Fruit fly (Drosophila melanogaster) whole organism, prepupa: Measurements from ENCODE around the gene CG5151.

Experiments
- Blimp-1 ChIP-seq: fragments of 200-800 bp; sonication (Bioruptor generic); optimal IDR thresholded peaks from 3 replicates; lab custom pipeline; 2017; ENCODE audit warnings: missing biosample characterization, missing genetic modification characterization, mild to moderate bottlenecking, moderate library complexity, missing genetic modification reagents
- CG10631 ChIP-seq: fragments of 200-800 bp; sonication (Bioruptor generic); optimal IDR thresholded peaks from 2 replicates; lab custom pipeline; 2016; ENCODE audit warnings: missing biosample characterization, missing genetic modification characterization
- CG10669 ChIP-seq: fragments of 200-800 bp; sonication (Bioruptor generic); optimal IDR thresholded peaks from 3 replicates; lab custom pipeline; 2018; ENCODE audit warnings: missing biosample characterization, mild to moderate bottlenecking, missing genetic modification characterization, moderate library complexity
- CG11294 ChIP-seq: fragments of 200-800 bp; sonication (Bioruptor generic); IDR thresholded peaks from 2 replicates; pipeline ENCODE4 v1.3.6; 2022; ENCODE audit warnings: missing biosample characterization, missing genetic modification characterization
- CG11762 ChIP-seq: fragments of 200-800 bp; sonication (Bioruptor generic); optimal IDR thresholded peaks from 3 replicates; lab custom pipeline; 2016; ENCODE audit warnings: missing biosample characterization, missing genetic modification characterization; ENCODE audit not compliant: insufficient read depth
- CG11902 ChIP-seq: fragments of 200-800 bp; sonication (Bioruptor generic); optimal IDR thresholded peaks from 3 replicates; lab custom pipeline; 2016; ENCODE audit warnings: missing biosample characterization, missing genetic modification characterization
- CG15336 ChIP-seq: fragments of 200-800 bp; sonication (Bioruptor generic); IDR thresholded peaks from 2 replicates; pipeline ENCODE4 v1.3.6; 2022; ENCODE audit warnings: missing biosample characterization, missing genetic modification characterization
- CG1621 ChIP-seq: fragments of 200-800 bp; sonication (Bioruptor generic); optimal IDR thresholded peaks from 3 replicates; lab custom pipeline; 2018; ENCODE audit warnings: missing biosample characterization, mild to moderate bottlenecking, missing genetic modification characterization
- CG3032 ChIP-seq: fragments of 200-800 bp; optimal IDR thresholded peaks from 2 replicates; lab custom pipeline; 2019; ENCODE audit warnings: missing biosample characterization, mild to moderate bottlenecking, missing genetic modification characterization, moderate library complexity
- CG31627 ChIP-seq: fragments of 200-800 bp; sonication (Bioruptor generic); optimal IDR thresholded peaks from 3 replicates; lab custom pipeline; 2016; ENCODE audit warnings: missing biosample characterization, missing genetic modification characterization
- CG32006 ChIP-seq: fragments of 200-800 bp; sonication (Bioruptor generic); optimal IDR thresholded peaks from 3 replicates; lab custom pipeline; 2017; ENCODE audit warnings: missing biosample characterization, mild to moderate bottlenecking, missing genetic modification characterization
- CG34406 ChIP-seq: fragments of 200-800 bp; sonication (Bioruptor generic); optimal IDR thresholded peaks from 3 replicates; lab custom pipeline; 2016; ENCODE audit warnings: missing biosample characterization, missing genetic modification characterization
- CG3919 ChIP-seq: fragments of 200-800 bp; sonication (Bioruptor generic); optimal IDR thresholded peaks from 3 replicates; lab custom pipeline; 2016; ENCODE audit warnings: missing biosample characterization, missing genetic modification characterization
- CG4318 ChIP-seq: fragments of 200-800 bp; sonication (Bioruptor generic); optimal IDR thresholded peaks from 3 replicates; lab custom pipeline; 2017; ENCODE audit warnings: missing biosample characterization, mild to moderate bottlenecking, missing genetic modification characterization
- CG6163 ChIP-seq: fragments of 200-800 bp; sonication (Bioruptor generic); IDR thresholded peaks from 3 replicates; pipeline ENCODE4 v1.3.6; 2022; ENCODE audit warnings: missing biosample characterization, missing genetic modification characterization
- CG6276 ChIP-seq: fragments of 200-800 bp; sonication (Bioruptor generic); optimal IDR thresholded peaks from 2 replicates; lab custom pipeline; 2017; ENCODE audit warnings: missing biosample characterization, mild to moderate bottlenecking, missing genetic modification characterization
- CG6792 ChIP-seq: fragments of 200-800 bp; sonication (Bioruptor generic); optimal IDR thresholded peaks from 3 replicates; lab custom pipeline; 2016; ENCODE audit warnings: missing biosample characterization, missing genetic modification characterization
- CG6808 ChIP-seq: fragments of 200-800 bp; sonication (Bioruptor generic); optimal IDR thresholded peaks from 3 replicates; lab custom pipeline; 2017; ENCODE audit warnings: missing biosample characterization, missing genetic modification characterization, mild to moderate bottlenecking, moderate library complexity, missing genetic modification reagents
- CG6854 ChIP-seq: fragments of 200-800 bp; sonication (Bioruptor generic); optimal IDR thresholded peaks from 2 replicates; lab custom pipeline; 2017; ENCODE audit warnings: missing biosample characterization, mild to moderate bottlenecking, missing genetic modification characterization
- CG7368 ChIP-seq: fragments of 200-800 bp; sonication (Bioruptor generic); optimal IDR thresholded peaks from 3 replicates; lab custom pipeline; 2016; ENCODE audit warnings: missing biosample characterization, missing genetic modification characterization
- CG8119 ChIP-seq: fragments of 200-800 bp; sonication (Bioruptor generic); IDR thresholded peaks from 3 replicates; pipeline ENCODE4 v1.3.6; 2022; ENCODE audit warnings: missing biosample characterization, missing genetic modification characterization
- CG8319 ChIP-seq: fragments of 200-800 bp; sonication (Bioruptor generic); optimal IDR thresholded peaks from 3 replicates; lab custom pipeline; 2016; ENCODE audit warnings: missing biosample characterization, missing genetic modification characterization
- CG8632 ChIP-seq: fragments of 200-800 bp; sonication (Bioruptor generic); optimal IDR thresholded peaks from 3 replicates; lab custom pipeline; 2016; ENCODE audit warnings: missing biosample characterization, missing genetic modification characterization
- CG9139 ChIP-seq: fragments of 200-800 bp; sonication (Bioruptor generic); optimal IDR thresholded peaks from 3 replicates; lab custom pipeline; 2017; ENCODE audit warnings: missing biosample characterization, mild to moderate bottlenecking, missing genetic modification characterization
- Eip75B ChIP-seq: fragments of 200-800 bp; sonication (Bioruptor generic); optimal IDR thresholded peaks from 3 replicates; lab custom pipeline; 2016; ENCODE audit warnings: missing biosample characterization, missing genetic modification characterization
- Eip93F ChIP-seq: fragments of 200-800 bp; sonication (Bioruptor generic); optimal IDR thresholded peaks from 2 replicates; lab custom pipeline; 2016; ENCODE audit warnings: missing biosample characterization, mild to moderate bottlenecking, missing genetic modification characterization
- Ets21C ChIP-seq: fragments of 200-800 bp; sonication (Bioruptor generic); optimal IDR thresholded peaks from 3 replicates; lab custom pipeline; 2016; ENCODE audit warnings: missing biosample characterization, missing genetic modification characterization
- Ets96B ChIP-seq: fragments of 200-800 bp; optimal IDR thresholded peaks from 2 replicates; lab custom pipeline; 2019; ENCODE audit warnings: missing biosample characterization, mild to moderate bottlenecking, missing genetic modification characterization, moderate library complexity
- Gug ChIP-seq: fragments of 200-800 bp; sonication (Bioruptor generic); IDR thresholded peaks from 2 replicates; pipeline ENCODE4 v1.3.6; 2022; ENCODE audit warnings: missing biosample characterization, missing genetic modification characterization
- Hr38 ChIP-seq: sonication (Bioruptor generic); optimal IDR thresholded peaks from 2 replicates; lab custom pipeline; 2016; ENCODE audit warnings: missing biosample characterization, missing genetic modification characterization
- Hr4 ChIP-seq: fragments of 200-800 bp; sonication (Bioruptor generic); optimal IDR thresholded peaks from 3 replicates; lab custom pipeline; 2016; ENCODE audit warnings: missing biosample characterization, missing genetic modification characterization
- Lpt ChIP-seq: fragments of 200-800 bp; sonication (Bioruptor generic); optimal IDR thresholded peaks from 3 replicates; lab custom pipeline; 2016; ENCODE audit warnings: missing biosample characterization, missing genetic modification characterization
- Met ChIP-seq: fragments of 200-800 bp; sonication (Bioruptor generic); optimal IDR thresholded peaks from 3 replicates; lab custom pipeline; 2016; ENCODE audit warnings: missing biosample characterization, missing genetic modification characterization
- OdsH ChIP-seq: fragments of 200-800 bp; sonication (Bioruptor generic); optimal IDR thresholded peaks from 3 replicates; lab custom pipeline; 2016; ENCODE audit warnings: missing biosample characterization, missing genetic modification characterization
- Smox ChIP-seq: fragments of 200-800 bp; sonication (Bioruptor generic); optimal IDR thresholded peaks from 3 replicates; lab custom pipeline; 2016; ENCODE audit warnings: missing biosample characterization, missing genetic modification characterization
- Sox102F ChIP-seq: fragments of 200-800 bp; sonication (Bioruptor generic); optimal IDR thresholded peaks from 2 replicates; lab custom pipeline; 2016; ENCODE audit warnings: missing biosample characterization, mild to moderate bottlenecking, missing genetic modification characterization
- Sox14 ChIP-seq: fragments of 200-800 bp; sonication (Bioruptor generic); optimal IDR thresholded peaks from 3 replicates; lab custom pipeline; 2016; ENCODE audit warnings: missing biosample characterization, missing genetic modification characterization
- Sox15 ChIP-seq: fragments of 200-800 bp; sonication (Bioruptor generic); optimal IDR thresholded peaks from 3 replicates; lab custom pipeline; 2016; ENCODE audit warnings: missing biosample characterization, missing genetic modification characterization
- achi ChIP-seq: fragments of 200-800 bp; sonication (Bioruptor generic); optimal IDR thresholded peaks from 3 replicates; lab custom pipeline; 2016; ENCODE audit warnings: missing biosample characterization, missing genetic modification characterization
- cyc ChIP-seq: fragments of 200-800 bp; sonication (Bioruptor generic); optimal IDR thresholded peaks from 3 replicates; lab custom pipeline; 2016; ENCODE audit warnings: missing biosample characterization, missing genetic modification characterization
- dsx ChIP-seq: fragments of 200-800 bp; optimal IDR thresholded peaks from 3 replicates; lab custom pipeline; 2019; ENCODE audit warnings: missing biosample characterization, mild to moderate bottlenecking, missing genetic modification characterization, moderate library complexity; ENCODE audit not compliant: poor library complexity, severe bottlenecking
- eg ChIP-seq: fragments of 200-800 bp; sonication (Bioruptor generic); IDR thresholded peaks from 3 replicates; pipeline ENCODE4 v1.3.6; 2022; ENCODE audit warnings: missing biosample characterization, missing genetic modification characterization
- esn ChIP-seq: fragments of 200-800 bp; sonication (Bioruptor generic); optimal IDR thresholded peaks from 2 replicates; lab custom pipeline; 2016; ENCODE audit warnings: missing biosample characterization, mild to moderate bottlenecking, missing genetic modification characterization, moderate library complexity
- fd59A ChIP-seq: fragments of 200-800 bp; sonication (Bioruptor generic); optimal IDR thresholded peaks from 2 replicates; lab custom pipeline; 2017; ENCODE audit warnings: missing biosample characterization, mild to moderate bottlenecking, missing genetic modification characterization, missing genetic modification reagents
- fd85E ChIP-seq: fragments of 200-800 bp; sonication (Bioruptor generic); optimal IDR thresholded peaks from 3 replicates; lab custom pipeline; 2016; ENCODE audit warnings: missing biosample characterization, missing genetic modification characterization
- fkh ChIP-seq: fragments of 200-800 bp; sonication (Bioruptor generic); optimal IDR thresholded peaks from 3 replicates; lab custom pipeline; 2017; ENCODE audit warnings: missing biosample characterization, mild to moderate bottlenecking, missing genetic modification characterization, moderate library complexity
- lz ChIP-seq: fragments of 200-800 bp; sonication (Bioruptor generic); optimal IDR thresholded peaks from 3 replicates; lab custom pipeline; 2016; ENCODE audit warnings: missing biosample characterization, missing genetic modification characterization
- net ChIP-seq: fragments of 200-800 bp; sonication (Bioruptor generic); optimal IDR thresholded peaks from 3 replicates; lab custom pipeline; 2016; ENCODE audit warnings: missing biosample characterization, missing genetic modification characterization
- salr ChIP-seq, 2 experiments: fragments of 200-800 bp; sonication (Bioruptor generic); optimal IDR thresholded peaks; 3 replicates each; lab custom pipeline; 2016 to 2018; ENCODE audit warnings: missing biosample characterization in 2 of 2, missing genetic modification characterization in 2 of 2, mild to moderate bottlenecking in 1 of 2
- spab ChIP-seq: fragments of 200-800 bp; sonication (Bioruptor generic); optimal IDR thresholded peaks from 2 replicates; lab custom pipeline; 2017; ENCODE audit warnings: missing biosample characterization, mild to moderate bottlenecking, missing genetic modification characterization, missing genetic modification reagents
- ss ChIP-seq, 2 experiments: fragments of 200-800 bp; sonication (Bioruptor generic); optimal IDR thresholded peaks; 2 replicates in 1 of 2; 3 replicates in 1 of 2; lab custom pipeline; 2017 to 2018; ENCODE audit warnings: mild to moderate bottlenecking in 2 of 2, missing biosample characterization in 2 of 2, missing genetic modification characterization in 2 of 2, moderate library complexity in 1 of 2
- svp ChIP-seq: fragments of 200-800 bp; sonication (Bioruptor generic); peaks from one replicate; lab custom pipeline; 2016; ENCODE audit warnings: missing biosample characterization, missing genetic modification characterization
- topi ChIP-seq: fragments of 200-800 bp; sonication (Bioruptor generic); optimal IDR thresholded peaks from 3 replicates; lab custom pipeline; 2016; ENCODE audit warnings: missing biosample characterization, missing genetic modification characterization

Gene CG5151

DNA sequence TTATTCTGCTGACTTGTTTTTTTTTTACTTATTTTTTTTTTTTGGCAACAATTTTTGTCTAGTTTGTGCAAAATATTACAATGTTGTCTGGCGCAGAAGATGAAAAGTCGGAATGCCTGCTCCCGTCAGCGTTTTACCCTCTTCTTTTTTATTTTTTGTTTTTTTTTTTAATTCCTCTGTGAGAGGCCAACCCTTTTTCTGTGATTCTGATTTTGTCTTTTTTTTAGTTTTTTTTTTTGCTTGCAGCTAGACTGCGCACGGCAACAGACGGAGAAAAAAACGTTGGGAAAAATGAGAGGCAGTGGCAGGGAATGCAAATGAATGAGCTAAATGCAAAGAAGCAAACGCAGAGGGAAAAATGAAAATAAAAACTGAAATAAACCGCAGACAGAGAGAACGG, 11.4 kb downstream of the CG5151 start:
- TF ChIP-seq CG1621 (tag; lab: Kevin White, UChicago) (no peak), CG10631 (GFP tag; lab: Kevin White, UChicago) (no peak), esn (GFP tag; lab: Kevin White, UChicago) (no peak), ss (GFP tag; optimal IDR thresholded peaks at IDR 0.05; lab: Kevin White, UChicago) (peak; percentile 15 to 53), CG9139 (GFP tag; lab: Kevin White, UChicago) (peak; percentile 30), Eip75B (GFP tag; lab: Kevin White, UChicago) (no peak), CG8319 (GFP tag; lab: Kevin White, UChicago) (no peak), CG34406 (GFP tag; lab: Kevin White, UChicago) (no peak), Met (GFP tag; lab: Kevin White, UChicago) (no peak), Eip93F (no peak), CG6276 (peak; percentile 59), CG10669 (GFP tag; lab: Kevin White, UChicago) (no peak), CG31627 (GFP tag; lab: Kevin White, UChicago) (no peak), Lpt (GFP tag; lab: Kevin White, UChicago) (peak; percentile 37), fkh (GFP tag; lab: Kevin White, UChicago) (no peak), CG11762 (GFP tag; lab: Kevin White, UChicago) (no peak), Ets96B (tag; lab: Kevin White, UChicago) (no peak), cyc (no peak), CG4318 (no peak), eg (GFP tag; lab: Robert Waterston, UW) (peak; percentile 70; the same call in 2 of the 3 replicates), CG3032 (no peak), spab (peak; percentile 17), CG15336 (GFP tag; lab: Robert Waterston, UW) (peak; percentile 44; the same call in 1 of the 2 replicates), CG11902 (no peak), Smox (GFP tag; lab: Kevin White, UChicago) (no peak), Sox15 (no peak), Hr38 (GFP tag; lab: Kevin White, UChicago) (no peak), Sox102F (GFP tag; lab: Kevin White, UChicago) (no peak), CG6792 (GFP tag; lab: Kevin White, UChicago) (no peak), Gug (peak; percentile 41), CG6163 (GFP tag; lab: Robert Waterston, UW) (peak; percentile 79; the same call in 2 of the 3 replicates), svp (GFP tag; lab: Kevin White, UChicago) (peak; percentile 45), fd85E (GFP tag; lab: Kevin White, UChicago) (no peak), dsx (GFP tag; lab: Kevin White, UChicago) (peak; percentile 34), CG8119 (GFP tag; lab: Robert Waterston, UW) (peak; percentile 59), CG8632 (GFP tag; lab: Kevin White, UChicago) (no peak), achi (no peak), salr (GFP tag; optimal IDR thresholded peaks at IDR 0.05; lab: Kevin White, UChicago) (no peak), CG7368 (GFP tag; lab: Kevin White, UChicago) (no peak), Hr4 (GFP tag; lab: Kevin White, UChicago) (no peak), Blimp-1 (GFP tag; lab: Kevin White, UChicago) (no peak), lz (GFP tag; lab: Kevin White, UChicago) (no peak), fd59A (GFP tag; lab: Kevin White, UChicago) (no peak), CG11294 (GFP tag; lab: Robert Waterston, UW) (no peak), CG32006 (GFP tag; lab: Kevin White, UChicago) (no peak), CG3919 (GFP tag; lab: Kevin White, UChicago) (peak; percentile 29), CG6854 (GFP tag; lab: Kevin White, UChicago) (no peak), Sox14 (no peak), net (GFP tag; lab: Kevin White, UChicago) (no peak), CG6808 (GFP tag; lab: Kevin White, UChicago) (peak; percentile 53), Ets21C (no peak), OdsH (GFP tag; lab: Kevin White, UChicago) (peak; percentile 13), topi (GFP tag; lab: Kevin White, UChicago) (no peak)
